Worm (Caenorhabditis elegans): ENCODE measurements around the gene srx-22.

Gene srx-22

ce11 chrV:667459-667858, 12.3 kb upstream of the srx-22 start, which contains the start of gene nhr-180 (continued):
- no peak for TF ChIP-seq irx-1 (tag; optimal IDR thresholded peaks at IDR 0.05)
- no peak for TF ChIP-seq dsc-1 (tag; optimal IDR thresholded peaks at IDR 0.05)
- peak; percentile 0 for TF ChIP-seq skn-1 (tag; optimal IDR thresholded peaks at IDR 0.05)
- TF ChIP-seq nhr-237 (tag; optimal IDR thresholded peaks at IDR 0.05), result no peak

ce11 chrV:671342-671741, 8.4 kb upstream of the srx-22 start, which contains the start of gene sru-24:
Gene sru-24 (minus strand): TSS chrV:671442.
- TF ChIP-seq aly-2 (tag; optimal IDR thresholded peaks at IDR 0.05), result no peak
- TF ChIP-seq nhr-85 (tag), result peak; percentile 6
- no peak for TF ChIP-seq elt-3 (tag; optimal IDR thresholded peaks at IDR 0.05)
- TF ChIP-seq hlh-4 (tag; optimal IDR thresholded peaks at IDR 0.05), result no peak
- no peak for TF ChIP-seq xbp-1 (tag; optimal IDR thresholded peaks at IDR 0.05)
- no peak for TF ChIP-seq ztf-4 (tag; optimal IDR thresholded peaks at IDR 0.05)
- no peak for TF ChIP-seq unc-98 (GFP tag; IDR thresholded peaks at IDR 0.05)
- no peak for TF ChIP-seq lin-14 (GFP tag; optimal IDR thresholded peaks at IDR 0.05)

ce11 chrV:674213-674612, 5.5 kb upstream of the srx-22 start, which contains the start of gene sru-25:
Gene sru-25 (minus strand): TSS chrV:674313.
- no peak for TF ChIP-seq pax-3 (tag; optimal IDR thresholded peaks at IDR 0.05)
- no peak for TF ChIP-seq lin-35 (GFP tag; optimal IDR thresholded peaks at IDR 0.05)
- TF ChIP-seq fkh-4 (tag; optimal IDR thresholded peaks at IDR 0.05; ENCODE audit: borderline replicate concordance), result no peak
- TF ChIP-seq dsc-1 (tag; optimal IDR thresholded peaks at IDR 0.05), result no peak
- no peak for TF ChIP-seq pag-3 (tag; optimal IDR thresholded peaks at IDR 0.05; ENCODE audit: borderline replicate concordance, insufficient read depth)
- no peak for TF ChIP-seq ceh-82 (tag; optimal IDR thresholded peaks at IDR 0.05)
- TF ChIP-seq fkh-8 (tag; optimal IDR thresholded peaks at IDR 0.05), result no peak

- TF ChIP-seq ceh-88 (GFP tag; IDR thresholded peaks at IDR 0.05) (no peak), snpc-4 (tag; optimal IDR thresholded peaks at IDR 0.05) (peak; percentile 27), pqm-1 (tag; optimal IDR thresholded peaks at IDR 0.05) (no peak), mef-2 (tag; optimal IDR thresholded peaks at IDR 0.05) (no peak), nhr-28 (tag; optimal IDR thresholded peaks at IDR 0.05) (no peak), skn-1 (tag; optimal IDR thresholded peaks at IDR 0.05) (no peak)
Measured at ce11 chrV:676090-676489, 3.7 kb upstream of the srx-22 start.

- TF ChIP-seq nhr-85 (tag), result peak; percentile 23
- TF ChIP-seq blmp-1 (tag; optimal IDR thresholded peaks at IDR 0.05), result peak; percentile 50
- TF ChIP-seq lir-3 (tag; optimal IDR thresholded peaks at IDR 0.05; ENCODE audit: poor library complexity), result no peak
Measured at ce11 chrV:676550-677084, 3.1 kb upstream of the srx-22 start, which contains the start of the genes fbxa-72 and srx-21. Gene fbxa-72 (minus strand): TSS chrV:676753. Gene srx-21 (plus strand): TSS chrV:677034.

ce11 chrV:682031-682430, 2.3 kb downstream of the srx-22 start, which contains the start of gene srx-23:
Gene srx-23 (plus strand): TSS chrV:682331.
- TF ChIP-seq pag-3 (tag; optimal IDR thresholded peaks at IDR 0.05; ENCODE audit: borderline replicate concordance, insufficient read depth) (no peak), unc-98 (GFP tag; IDR thresholded peaks at IDR 0.05) (no peak), sox-4 (tag; optimal IDR thresholded peaks at IDR 0.05) (peak; percentile 56), fkh-8 (tag; optimal IDR thresholded peaks at IDR 0.05) (peak; percentile 49), lin-13 (GFP tag; optimal IDR thresholded peaks at IDR 0.05) (no peak), snpc-4 (tag; optimal IDR thresholded peaks at IDR 0.05) (no peak), nhr-237 (tag; optimal IDR thresholded peaks at IDR 0.05) (no peak), nhr-11 (tag; optimal IDR thresholded peaks at IDR 0.05) (no peak)

ce11 chrV:683858-684257, 4.1 kb downstream of the srx-22 start, which contains the start of gene F31F4.1:
Gene F31F4.1 (plus strand): TSS chrV:684060.
- no peak for TF ChIP-seq nhr-76 (tag; optimal IDR thresholded peaks at IDR 0.05)
- no peak for TF ChIP-seq nhr-90 (tag; optimal IDR thresholded peaks at IDR 0.05; ENCODE audit: poor library complexity)
- TF ChIP-seq nhr-77 (tag; optimal IDR thresholded peaks at IDR 0.05), result no peak
- TF ChIP-seq mep-1 (tag; optimal IDR thresholded peaks at IDR 0.05), result no peak
- TF ChIP-seq ztf-4 (tag; optimal IDR thresholded peaks at IDR 0.05), result no peak
- peak; percentile 33 for TF ChIP-seq elt-2 (tag; optimal IDR thresholded peaks at IDR 0.05)
- no peak for TF ChIP-seq efl-1 (optimal IDR thresholded peaks at IDR 0.05)
- peak in 1 of 2 experiments; percentile 15 for TF ChIP-seq efl-1 (GFP tag; optimal IDR thresholded peaks at IDR 0.05 in 1 of 2)

All from whole organism, L1 larva.